Worm (Caenorhabditis elegans): ENCODE data around the gene jud-4.

- TF ChIP-seq tra-4 (tag; optimal IDR thresholded peaks at IDR 0.05) (no peak), aly-1 (tag; optimal IDR thresholded peaks at IDR 0.05) (no peak), sea-1 (GFP tag; conservative IDR thresholded peaks at IDR 0.05) (no peak), hnd-1 (tag; optimal IDR thresholded peaks at IDR 0.05) (no peak), ama-1 (optimal IDR thresholded peaks at IDR 0.05) (peak; percentile 16), flt-1 (GFP tag; IDR thresholded peaks at IDR 0.05) (no peak), tbx-11 (GFP tag; IDR thresholded peaks at IDR 0.05) (no peak), F13C5.2 (tag; optimal IDR thresholded peaks at IDR 0.05) (no peak)
Measured at ce11 chrX:15272925-15273324, 11.0 kb upstream of the jud-4 start.
